Worm (Caenorhabditis elegans): ENCODE measurements around the gene nspd-9.

DNA sequence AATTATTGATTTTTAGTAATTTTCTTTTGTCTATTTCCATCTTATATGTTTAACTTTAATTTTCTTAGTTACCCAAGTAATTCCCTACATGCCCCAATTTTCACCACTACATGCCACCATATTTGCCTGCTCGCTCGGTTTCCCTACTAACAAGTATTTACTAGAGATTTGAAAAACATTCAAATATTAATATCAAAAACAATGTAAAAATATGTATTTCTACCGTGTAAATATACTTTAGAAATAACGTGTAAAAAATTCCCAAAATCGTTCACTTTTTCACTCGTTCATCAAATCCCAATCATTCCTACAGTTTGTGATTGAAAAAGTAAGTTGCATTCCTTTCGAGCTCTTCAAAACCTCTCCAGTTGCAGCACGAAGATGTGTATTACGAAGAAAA is 3.5 kb downstream of the nspd-9 start, which contains the start of gene F26A1.3:
- TF ChIP-seq him-1 (tag; optimal IDR thresholded peaks at IDR 0.05) (no peak), W03F9.2 (tag; optimal IDR thresholded peaks at IDR 0.05) (no peak)

Measured in whole organism, L4/young adult.